Worm (Caenorhabditis elegans) whole organism, late embryonic: Measurements from ENCODE around the gene R08E5.1.
A peak's percentile ranks its signal among the peaks of the same experiment; 100 is the strongest.

Experiments used
- F13H6.1 ChIP-seq: sonication (generic microtip); optimal IDR thresholded peaks from 2 replicates; lab custom pipeline; 2016; ENCODE audit warnings: missing genetic modification characterization, missing compliant biosample characterization
- K02D7.2 ChIP-seq: sonication (generic microtip); optimal IDR thresholded peaks from 2 replicates; lab custom pipeline; 2017; ENCODE audit warnings: mild to moderate bottlenecking, missing genetic modification characterization, missing compliant biosample characterization
- K09A11.1 ChIP-seq: sonication (generic microtip); optimal IDR thresholded peaks from 2 replicates; lab custom pipeline; 2017; ENCODE audit warnings: antibody characterized with exemption, mild to moderate bottlenecking, missing genetic modification characterization, missing compliant biosample characterization; ENCODE audit not compliant: insufficient read depth
- ama-1 ChIP-seq: fragments of 150-350 bp; optimal IDR thresholded peaks from 2 replicates; lab custom pipeline; 2014
- ceh-18 ChIP-seq: sonication (generic microtip); optimal IDR thresholded peaks from 2 replicates; lab custom pipeline; 2016; ENCODE audit warnings: missing genetic modification characterization, missing compliant biosample characterization
- ceh-22 ChIP-seq: sonication (generic microtip); optimal IDR thresholded peaks from 2 replicates; lab custom pipeline; 2017; ENCODE audit warnings: missing biosample characterization, missing genetic modification characterization
- ceh-24 ChIP-seq: sonication (generic microtip); optimal IDR thresholded peaks from 2 replicates; lab custom pipeline; 2016; ENCODE audit warnings: mild to moderate bottlenecking, missing genetic modification characterization, missing compliant biosample characterization
- ceh-31 ChIP-seq: sonication (generic microtip); optimal IDR thresholded peaks from 2 replicates; lab custom pipeline; 2016; ENCODE audit warnings: missing genetic modification characterization, missing compliant biosample characterization
- ceh-34 ChIP-seq: sonication (generic microtip); optimal IDR thresholded peaks from 2 replicates; lab custom pipeline; 2016; ENCODE audit warnings: mild to moderate bottlenecking, missing genetic modification characterization, missing compliant biosample characterization
- ceh-9 ChIP-seq: sonication (generic microtip); optimal IDR thresholded peaks from 2 replicates; lab custom pipeline; 2016; ENCODE audit warnings: mild to moderate bottlenecking, missing genetic modification characterization, inconsistent platforms, missing compliant biosample characterization
- che-1 ChIP-seq: sonication (generic microtip); optimal IDR thresholded peaks from 2 replicates; lab custom pipeline; 2016; ENCODE audit warnings: mild to moderate bottlenecking, missing genetic modification characterization, missing compliant biosample characterization
- dmd-4 ChIP-seq: sonication (generic microtip); optimal IDR thresholded peaks from 2 replicates; lab custom pipeline; 2016; ENCODE audit warnings: borderline replicate concordance, missing genetic modification characterization, missing compliant biosample characterization
- eyg-1 ChIP-seq: sonication (generic microtip); optimal IDR thresholded peaks from 2 replicates; lab custom pipeline; 2016; ENCODE audit warnings: missing genotype, missing genetic modification characterization, missing compliant biosample characterization
- fkh-10 ChIP-seq: fragments of 150-350 bp; optimal IDR thresholded peaks from 2 replicates; lab custom pipeline; 2014; ENCODE audit warnings: missing biosample characterization, missing genetic modification reagents, missing genetic modification characterization
- gmeb-2 ChIP-seq: sonication (generic microtip); optimal IDR thresholded peaks from 2 replicates; lab custom pipeline; 2016; ENCODE audit warnings: missing genetic modification characterization, inconsistent platforms, missing compliant biosample characterization
- hlh-6 ChIP-seq: sonication (generic microtip); optimal IDR thresholded peaks from 2 replicates; lab custom pipeline; 2016; ENCODE audit warnings: missing genotype, missing genetic modification characterization, missing compliant biosample characterization
- hlh-8 ChIP-seq: sonication (generic microtip); optimal IDR thresholded peaks from 2 replicates; lab custom pipeline; 2016; ENCODE audit warnings: missing genotype, missing genetic modification characterization, missing compliant biosample characterization
- lim-6 ChIP-seq: sonication (generic microtip); optimal IDR thresholded peaks from 2 replicates; lab custom pipeline; 2016; ENCODE audit warnings: missing genetic modification characterization, missing compliant biosample characterization
- lin-11 ChIP-seq: fragments of 200-800 bp; sonication (Bioruptor generic); optimal IDR thresholded peaks from 2 replicates; lab custom pipeline; 2018; ENCODE audit warnings: mild to moderate bottlenecking, missing genetic modification characterization, missing compliant biosample characterization
- mec-3 ChIP-seq: sonication (generic microtip); optimal IDR thresholded peaks from 2 replicates; lab custom pipeline; 2016; ENCODE audit warnings: borderline replicate concordance, missing genetic modification characterization, missing compliant biosample characterization
- nfya-1 ChIP-seq: sonication (generic microtip); optimal IDR thresholded peaks from 2 replicates; lab custom pipeline; 2017; ENCODE audit warnings: missing genetic modification characterization, mild to moderate bottlenecking, missing compliant biosample characterization, antibody characterized with exemption, moderate library complexity
- nhr-11 ChIP-seq: fragments of 150-350 bp; optimal IDR thresholded peaks from 2 replicates; lab custom pipeline; 2014; ENCODE audit warnings: missing biosample characterization, missing genetic modification characterization
- nhr-232 ChIP-seq: sonication (generic microtip); optimal IDR thresholded peaks from 2 replicates; lab custom pipeline; 2016; ENCODE audit warnings: missing genetic modification characterization, missing compliant biosample characterization
- pat-9 ChIP-seq: fragments of 200-800 bp; sonication (Bioruptor generic); optimal IDR thresholded peaks from 2 replicates; lab custom pipeline; 2018; ENCODE audit warnings: mild to moderate bottlenecking, missing genetic modification characterization, moderate library complexity, missing compliant biosample characterization
- pax-1 ChIP-seq: fragments of 150-350 bp; optimal IDR thresholded peaks from 2 replicates; lab custom pipeline; 2014; ENCODE audit warnings: missing biosample characterization, missing genetic modification characterization
- pqm-1 ChIP-seq: sonication (generic microtip); optimal IDR thresholded peaks from 2 replicates; lab custom pipeline; 2016; ENCODE audit warnings: missing genetic modification characterization, missing compliant biosample characterization
- ref-2 ChIP-seq: sonication (generic microtip); optimal IDR thresholded peaks from 2 replicates; lab custom pipeline; 2016; ENCODE audit warnings: missing genetic modification characterization, missing compliant biosample characterization
- rnt-1 ChIP-seq: sonication (generic microtip); optimal IDR thresholded peaks from 2 replicates; lab custom pipeline; 2016; ENCODE audit warnings: missing genetic modification characterization, missing compliant biosample characterization
- sdc-2 ChIP-seq: sonication (generic microtip); optimal IDR thresholded peaks from 2 replicates; lab custom pipeline; 2016; ENCODE audit warnings: missing genotype, missing genetic modification characterization, missing compliant biosample characterization
- sox-2 ChIP-seq: fragments of 200-800 bp; sonication (Bioruptor generic); IDR thresholded peaks from 2 replicates; pipeline ENCODE4 v1.3.6; 2022; ENCODE audit warnings: missing genetic modification reagents, missing genetic modification characterization, missing compliant biosample characterization
- tbx-2 ChIP-seq: sonication (generic microtip); optimal IDR thresholded peaks from 2 replicates; lab custom pipeline; 2016; ENCODE audit warnings: missing genetic modification characterization, missing compliant biosample characterization
- tbx-7 ChIP-seq: sonication (generic microtip); optimal IDR thresholded peaks from 2 replicates; lab custom pipeline; 2016; ENCODE audit warnings: missing genotype, missing genetic modification characterization, missing compliant biosample characterization
- ttx-3 ChIP-seq: sonication (generic microtip); optimal IDR thresholded peaks from 2 replicates; lab custom pipeline; 2016; ENCODE audit warnings: missing genetic modification reagents, missing genetic modification characterization, missing compliant biosample characterization
- unc-42 ChIP-seq: sonication (generic microtip); optimal IDR thresholded peaks from 2 replicates; lab custom pipeline; 2016; ENCODE audit warnings: missing genotype, missing genetic modification characterization, missing compliant biosample characterization
- unc-55 ChIP-seq: sonication (generic microtip); optimal IDR thresholded peaks from 2 replicates; lab custom pipeline; 2017; ENCODE audit warnings: missing biosample characterization, missing genetic modification reagents, missing genetic modification characterization
- ztf-16 ChIP-seq: sonication (generic microtip); optimal IDR thresholded peaks from 2 replicates; lab custom pipeline; 2017; ENCODE audit warnings: missing genetic modification characterization, missing compliant biosample characterization

Gene R08E5.1

ce11 chrV:3771437-3772256, at the start of gene R08E5.1, which contains the start of gene rips-1:
Gene R08E5.1, minus strand, starts transcription at chrV:3771518.
Gene rips-1, plus strand, starts transcription at chrV:3772021.
- TF ChIP-seq pax-1 (tag; lab: Kevin White, UChicago) (no peak), pqm-1 (no peak), hlh-6 (tag; lab: Kevin White, UChicago) (no peak), dmd-4 (no peak), fkh-10 (GFP tag; lab: Kevin White, UChicago) (no peak), eyg-1 (tag; lab: Kevin White, UChicago) (no peak), rnt-1 (tag; lab: Kevin White, UChicago) (no peak), tbx-2 (no peak), unc-55 (GFP tag; lab: Kevin White, UChicago) (no peak), F13H6.1 (tag; lab: Kevin White, UChicago) (no peak), ztf-16 (tag; lab: Kevin White, UChicago) (no peak), ceh-24 (tag; lab: Kevin White, UChicago) (no peak), ceh-22 (tag; lab: Kevin White, UChicago) (no peak)

ce11 chrV:3820875-3821274, 49.6 kb upstream of the R08E5.1 start:
- TF ChIP-seq pax-1 (tag; lab: Kevin White, UChicago) = no peak
- TF ChIP-seq che-1 = no peak
- no peak for TF ChIP-seq nfya-1 (tag; lab: Kevin White, UChicago)
- TF ChIP-seq dmd-4 = no peak
- TF ChIP-seq ama-1 (lab: Kevin White, UChicago) = no peak
- no peak for TF ChIP-seq nhr-11 (tag; lab: Kevin White, UChicago)
- TF ChIP-seq ref-2 (tag; lab: Kevin White, UChicago) = no peak
- TF ChIP-seq ceh-24 (tag; lab: Kevin White, UChicago) = no peak
- TF ChIP-seq, all 69 proteins: peak for 0

ce11 chrV:3814938-3815337, 43.6 kb upstream of the R08E5.1 start, which contains the start of gene H10D18.1:
Gene H10D18.1, plus strand, starts transcription at chrV:3815214.
- TF ChIP-seq K09A11.1 (tag; lab: Kevin White, UChicago) = no peak
- TF ChIP-seq ceh-31 (tag; lab: Kevin White, UChicago) = peak; percentile 3
- peak; percentile 44 for TF ChIP-seq unc-42

- TF ChIP-seq lim-6 (tag; lab: Kevin White, UChicago) = no peak
- TF ChIP-seq mec-3 = no peak
- TF ChIP-seq ceh-18 (tag; lab: Kevin White, UChicago) = no peak
- TF ChIP-seq hlh-8 (tag; lab: Kevin White, UChicago) = no peak
- no peak for TF ChIP-seq tbx-7 (tag; lab: Kevin White, UChicago)
- TF ChIP-seq pat-9 (tag; lab: Kevin White, UChicago) = no peak
- TF ChIP-seq ceh-31 (tag; lab: Kevin White, UChicago) = no peak
- TF ChIP-seq unc-42 = no peak
- TF ChIP-seq lin-11 = no peak
- no peak for TF ChIP-seq sox-2 (GFP tag; lab: Robert Waterston, UW)
- TF ChIP-seq nhr-232 (tag; lab: Kevin White, UChicago) = no peak
- TF ChIP-seq gmeb-2 (tag; lab: Kevin White, UChicago) = no peak
- TF ChIP-seq ceh-34 (tag; lab: Kevin White, UChicago) = no peak
- TF ChIP-seq ztf-16 (tag; lab: Kevin White, UChicago) = no peak
- no peak for TF ChIP-seq ceh-9 (tag; lab: Kevin White, UChicago)
- TF ChIP-seq unc-55 (GFP tag; lab: Kevin White, UChicago) = no peak
- no peak for TF ChIP-seq sdc-2
- TF ChIP-seq K02D7.2 (tag; lab: Kevin White, UChicago) = no peak
- TF ChIP-seq ttx-3 = no peak
- TF ChIP-seq, all 69 proteins: peak for 0
Measured at ce11 chrV:3814009-3814408, 42.7 kb upstream of the R08E5.1 start.
